Worm (Caenorhabditis elegans): Measurements from ENCODE around the gene srw-142.

Gene srw-142

DNA sequence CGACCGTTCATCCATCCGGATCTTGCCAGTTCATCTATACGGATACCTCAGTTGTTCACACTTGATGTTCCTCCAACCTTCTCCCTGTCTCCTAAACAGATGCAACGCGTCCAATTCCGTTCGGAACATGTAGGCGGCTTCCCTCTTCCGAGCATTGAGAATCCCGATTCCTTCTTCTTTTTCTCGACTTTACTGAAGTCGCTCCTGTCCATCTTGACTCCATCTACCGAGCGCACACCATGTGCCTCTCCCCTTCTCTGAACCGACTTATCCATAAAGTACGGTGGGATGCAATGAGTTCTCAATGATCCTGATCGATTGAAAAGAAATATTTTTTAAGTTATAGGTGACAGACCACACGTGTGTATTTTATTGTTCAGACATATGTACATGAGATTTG lies 34.0 kb upstream of the srw-142 start:
- TF ChIP-seq ztf-16 (tag; optimal IDR thresholded peaks at IDR 0.05) (no peak), elt-4 (tag; optimal IDR thresholded peaks at IDR 0.05) (no peak), lin-11 (tag; optimal IDR thresholded peaks at IDR 0.05) (no peak), mec-3 (tag; optimal IDR thresholded peaks at IDR 0.05; ENCODE audit: borderline replicate concordance) (no peak), ceh-31 (tag; optimal IDR thresholded peaks at IDR 0.05) (no peak), pros-1 (tag; optimal IDR thresholded peaks at IDR 0.05) (no peak), pax-1 (tag; optimal IDR thresholded peaks at IDR 0.05) (no peak), ceh-22 (tag; optimal IDR thresholded peaks at IDR 0.05) (no peak), ceh-14 (tag; optimal IDR thresholded peaks at IDR 0.05) (no peak), ceh-34 (tag; optimal IDR thresholded peaks at IDR 0.05) (no peak), unc-42 (tag; optimal IDR thresholded peaks at IDR 0.05) (no peak), zip-5 (tag; optimal IDR thresholded peaks at IDR 0.05) (no peak), ahr-1 (tag; optimal IDR thresholded peaks at IDR 0.05) (no peak), ceh-24 (tag; optimal IDR thresholded peaks at IDR 0.05) (no peak), odd-2 (tag; optimal IDR thresholded peaks at IDR 0.05) (no peak), C08G9.2 (tag; optimal IDR thresholded peaks at IDR 0.05) (no peak), eyg-1 (tag; optimal IDR thresholded peaks at IDR 0.05) (no peak), dve-1 (tag; optimal IDR thresholded peaks at IDR 0.05) (no peak)

ce11 chrV:2991485-2991884 lies 33.4 kb upstream of the srw-142 start, which contains the start of gene srw-121:
srw-121 (minus strand) TSS chrV:2991585.
- no peak for TF ChIP-seq unc-3 (GFP tag; conservative IDR thresholded peaks at IDR 0.05)
- no peak for TF ChIP-seq unc-3 (tag; optimal IDR thresholded peaks at IDR 0.05)
- TF ChIP-seq sdc-2 (tag; optimal IDR thresholded peaks at IDR 0.05), result no peak
- TF ChIP-seq dmd-4 (tag; optimal IDR thresholded peaks at IDR 0.05; ENCODE audit: borderline replicate concordance), result no peak

DNA sequence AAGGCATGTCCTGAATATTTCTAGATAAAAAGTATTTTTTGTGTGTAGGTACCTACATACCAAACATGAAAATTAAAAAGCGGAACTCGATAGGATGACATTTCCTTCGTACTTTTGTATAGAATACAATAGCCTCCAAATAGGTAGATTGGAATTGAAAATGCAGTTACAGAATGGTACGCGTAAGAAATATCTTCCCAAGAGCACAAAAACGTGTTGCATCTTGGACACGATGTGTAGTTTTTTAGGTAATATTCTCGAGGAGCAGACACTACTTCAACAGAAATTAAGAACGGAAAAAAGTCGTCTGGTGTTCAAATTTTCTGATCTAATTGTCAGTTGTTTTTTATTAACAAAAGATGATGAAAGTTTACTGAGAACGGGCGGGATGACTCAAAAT lies 29.3 kb upstream of the srw-142 start, which contains the start of gene srh-85:
Gene srh-85, minus strand, starts transcription at position 101 of the 400 bp plus-strand sequence.
- TF ChIP-seq lin-11 (tag; optimal IDR thresholded peaks at IDR 0.05) (no peak), ama-1 (optimal IDR thresholded peaks at IDR 0.05) (no peak), fkh-10 (GFP tag; optimal IDR thresholded peaks at IDR 0.05) (no peak), ceh-19 (GFP tag; optimal IDR thresholded peaks at IDR 0.05) (no peak), ztf-16 (tag; optimal IDR thresholded peaks at IDR 0.05) (no peak)

ce11 chrV:2985309-2985708 lies 27.2 kb upstream of the srw-142 start, which contains the start of gene srw-139:
srw-139 (minus strand) TSS chrV:2985409.
- TF ChIP-seq eyg-1 (tag; optimal IDR thresholded peaks at IDR 0.05) (no peak), pha-2 (tag; optimal IDR thresholded peaks at IDR 0.05) (no peak), Y22D7AL.16 (tag; optimal IDR thresholded peaks at IDR 0.05) (no peak)

DNA sequence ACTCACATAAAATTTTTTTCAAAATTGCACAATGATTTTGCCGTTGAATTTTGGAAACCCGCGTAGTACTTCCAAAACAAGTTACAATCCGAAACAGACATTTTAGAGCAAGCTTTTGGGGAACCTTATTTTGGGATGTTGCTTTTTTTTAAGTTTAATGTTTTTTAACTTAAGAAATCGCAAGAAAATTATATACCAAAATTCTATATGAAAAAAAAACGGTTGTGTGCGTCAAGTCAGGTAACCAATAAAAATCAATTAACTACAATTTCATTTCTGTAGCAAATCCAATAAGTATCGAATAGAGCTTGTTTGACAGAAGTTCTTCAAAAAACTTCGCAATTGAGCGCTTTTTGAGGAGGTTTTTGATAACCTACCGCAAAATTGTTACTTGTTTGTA lies 25.2 kb upstream of the srw-142 start, which contains the start of gene srw-117:
Gene srw-117, minus strand, starts transcription at position 101 of the 400 bp plus-strand sequence.
- TF ChIP-seq ceh-18 (tag; optimal IDR thresholded peaks at IDR 0.05), result no peak
- no peak for TF ChIP-seq fkh-6 (tag; optimal IDR thresholded peaks at IDR 0.05)
- TF ChIP-seq unc-86 (tag; optimal IDR thresholded peaks at IDR 0.05), result no peak
- no peak for TF ChIP-seq ceh-19 (GFP tag; optimal IDR thresholded peaks at IDR 0.05)
- TF ChIP-seq C38D4.7 (GFP tag; optimal IDR thresholded peaks at IDR 0.05), result no peak

DNA sequence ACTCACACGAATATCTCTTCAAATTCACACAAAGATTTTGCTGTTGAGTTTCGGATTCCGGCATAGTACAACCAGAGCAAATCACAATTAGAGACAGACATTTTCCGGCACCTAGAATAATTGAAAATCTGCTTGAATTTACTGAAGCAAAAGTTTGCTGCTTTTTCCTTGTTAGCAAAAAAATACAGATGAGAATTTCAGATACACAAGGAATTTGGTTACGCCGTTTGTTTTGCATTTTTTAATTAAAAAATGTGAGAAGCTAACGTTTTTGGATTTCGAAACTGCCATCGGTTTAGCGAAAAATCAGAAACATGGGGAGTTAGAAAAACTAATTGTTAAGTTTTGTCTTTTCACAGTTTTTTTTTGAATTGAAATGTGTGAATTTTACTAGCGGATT lies 21.9 kb upstream of the srw-142 start, which contains the start of gene srw-118:
Gene srw-118, minus strand, starts transcription at position 101 of the 400 bp plus-strand sequence.
- no peak for TF ChIP-seq npax-4 (tag; optimal IDR thresholded peaks at IDR 0.05)
- no peak for TF ChIP-seq mec-3 (tag; optimal IDR thresholded peaks at IDR 0.05; ENCODE audit: borderline replicate concordance)
- no peak for TF ChIP-seq hlh-15 (tag; optimal IDR thresholded peaks at IDR 0.05)
- no peak for TF ChIP-seq K09A11.1 (tag; optimal IDR thresholded peaks at IDR 0.05; ENCODE audit: insufficient read depth)
